Fruit fly (Drosophila melanogaster): ENCODE measurements around the gene Cdep.
A peak's percentile ranks its signal among the peaks of the same experiment; 100 is the strongest.

Gene Cdep

dm6 chr3R:4910365-4910810 lies at the start of gene Cdep:
Gene Cdep (plus strand): TSS chr3R:4910552.
- no peak for TF ChIP-seq CG14655 (GFP tag; optimal IDR thresholded peaks at IDR 0.05)
- TF ChIP-seq CG4496 (GFP tag; IDR thresholded peaks at IDR 0.05), result peak; percentile 67
- peak; percentile 28; the same call in 1 of the 2 replicates for TF ChIP-seq CG12605 (GFP tag; IDR thresholded peaks at IDR 0.05)
- no peak for TF ChIP-seq gl (tag; optimal IDR thresholded peaks at IDR 0.05)
- TF ChIP-seq fd96Ca (GFP tag; IDR thresholded peaks at IDR 0.05), result no peak
- TF ChIP-seq CG17806 (tag; optimal IDR thresholded peaks at IDR 0.05), result peak; percentile 12
- TF ChIP-seq D1 (tag; optimal IDR thresholded peaks at IDR 0.05), result peak; percentile 44
- peak; percentile 14 for TF ChIP-seq Pif1A (GFP tag; optimal IDR thresholded peaks at IDR 0.05)
- TF ChIP-seq Ets98B (GFP tag; IDR thresholded peaks at IDR 0.05), result peak; percentile 37; the same call in 1 of the 2 replicates
- no peak for TF ChIP-seq CG15710 (tag; optimal IDR thresholded peaks at IDR 0.05)
- no peak for TF ChIP-seq EcR (GFP tag; optimal IDR thresholded peaks at IDR 0.05)
- TF ChIP-seq CG8301 (tag; optimal IDR thresholded peaks at IDR 0.05), result no peak
- TF ChIP-seq CG8159 (tag; optimal IDR thresholded peaks at IDR 0.05), result peak; percentile 19
- no peak for TF ChIP-seq CG34367 (tag; optimal IDR thresholded peaks at IDR 0.05)
- no peak for TF ChIP-seq CG9948 (tag; optimal IDR thresholded peaks at IDR 0.05)
- TF ChIP-seq rn (GFP tag; IDR thresholded peaks at IDR 0.05), result no peak
- TF ChIP-seq Pif1B (GFP tag; optimal IDR thresholded peaks at IDR 0.05), result no peak
- peak; percentile 13 for TF ChIP-seq Snoo (tag; optimal IDR thresholded peaks at IDR 0.05)
- no peak for TF ChIP-seq CG13204 (GFP tag; optimal IDR thresholded peaks at IDR 0.05)
- TF ChIP-seq CG32121 (GFP tag; IDR thresholded peaks at IDR 0.05), result peak; percentile 14; the same call in 1 of the 2 replicates
- TF ChIP-seq CG10348 (GFP tag; IDR thresholded peaks at IDR 0.05), result no peak

- TF ChIP-seq Snoo (tag; optimal IDR thresholded peaks at IDR 0.05), result no peak
- TF ChIP-seq CG8159 (tag; optimal IDR thresholded peaks at IDR 0.05), result no peak
- no peak for TF ChIP-seq CG14655 (GFP tag; optimal IDR thresholded peaks at IDR 0.05)
- TF ChIP-seq CG12605 (GFP tag; IDR thresholded peaks at IDR 0.05), result no peak
These were observed 49.2 kb upstream of the Cdep start for dm6 chr3R:4861144-4861543.

- TF ChIP-seq CG9948 (tag; optimal IDR thresholded peaks at IDR 0.05), result no peak
- no peak for TF ChIP-seq CG34367 (tag; optimal IDR thresholded peaks at IDR 0.05)
- TF ChIP-seq Pif1A (GFP tag; optimal IDR thresholded peaks at IDR 0.05), result no peak
- no peak for TF ChIP-seq CG13204 (GFP tag; optimal IDR thresholded peaks at IDR 0.05)
- no peak for TF ChIP-seq CG8301 (tag; optimal IDR thresholded peaks at IDR 0.05)
- no peak for TF ChIP-seq CG12605 (GFP tag; IDR thresholded peaks at IDR 0.05)
- no peak for TF ChIP-seq EcR (GFP tag; optimal IDR thresholded peaks at IDR 0.05)
- TF ChIP-seq fd96Ca (GFP tag; IDR thresholded peaks at IDR 0.05), result no peak
- no peak for TF ChIP-seq D1 (tag; optimal IDR thresholded peaks at IDR 0.05)
- no peak for TF ChIP-seq Snoo (tag; optimal IDR thresholded peaks at IDR 0.05)
- TF ChIP-seq CG32121 (GFP tag; IDR thresholded peaks at IDR 0.05), result no peak
- no peak for TF ChIP-seq CG15710 (tag; optimal IDR thresholded peaks at IDR 0.05)
- no peak for TF ChIP-seq CG10348 (GFP tag; IDR thresholded peaks at IDR 0.05)
- no peak for TF ChIP-seq gl (tag; optimal IDR thresholded peaks at IDR 0.05)
- no peak for TF ChIP-seq rn (GFP tag; IDR thresholded peaks at IDR 0.05)
- no peak for TF ChIP-seq Ets98B (GFP tag; IDR thresholded peaks at IDR 0.05)
- TF ChIP-seq CG8159 (tag; optimal IDR thresholded peaks at IDR 0.05), result no peak
- no peak for TF ChIP-seq Pif1B (GFP tag; optimal IDR thresholded peaks at IDR 0.05)
- TF ChIP-seq CG14655 (GFP tag; optimal IDR thresholded peaks at IDR 0.05), result no peak
These were observed 46.5 kb upstream of the Cdep start for dm6 chr3R:4863825-4864224.

dm6 chr3R:4864901-4865601 lies 45.3 kb upstream of the Cdep start:
- TF ChIP-seq fd96Ca (GFP tag; IDR thresholded peaks at IDR 0.05), result no peak
- no peak for TF ChIP-seq CG15710 (tag; optimal IDR thresholded peaks at IDR 0.05)

- TF ChIP-seq CG15710 (tag; optimal IDR thresholded peaks at IDR 0.05), result no peak
- no peak for TF ChIP-seq Pif1A (GFP tag; optimal IDR thresholded peaks at IDR 0.05)
- no peak for TF ChIP-seq Pif1B (GFP tag; optimal IDR thresholded peaks at IDR 0.05)
- TF ChIP-seq CG8301 (tag; optimal IDR thresholded peaks at IDR 0.05), result no peak
- no peak for TF ChIP-seq D1 (tag; optimal IDR thresholded peaks at IDR 0.05)
- TF ChIP-seq CG8159 (tag; optimal IDR thresholded peaks at IDR 0.05), result no peak
- TF ChIP-seq CG9948 (tag; optimal IDR thresholded peaks at IDR 0.05), result no peak
- TF ChIP-seq EcR (GFP tag; optimal IDR thresholded peaks at IDR 0.05), result no peak
- TF ChIP-seq CG14655 (GFP tag; optimal IDR thresholded peaks at IDR 0.05), result no peak
- no peak for TF ChIP-seq CG32121 (GFP tag; IDR thresholded peaks at IDR 0.05)
- TF ChIP-seq Snoo (tag; optimal IDR thresholded peaks at IDR 0.05), result no peak
- no peak for TF ChIP-seq rn (GFP tag; IDR thresholded peaks at IDR 0.05)
- TF ChIP-seq gl (tag; optimal IDR thresholded peaks at IDR 0.05), result no peak
- no peak for TF ChIP-seq CG34367 (tag; optimal IDR thresholded peaks at IDR 0.05)
- no peak for TF ChIP-seq Ets98B (GFP tag; IDR thresholded peaks at IDR 0.05)
- no peak for TF ChIP-seq CG4496 (GFP tag; IDR thresholded peaks at IDR 0.05)
These were observed 44.3 kb upstream of the Cdep start for dm6 chr3R:4866073-4866472.

dm6 chr3R:4866916-4867315 lies 43.4 kb upstream of the Cdep start:
- TF ChIP-seq CG4496 (GFP tag; IDR thresholded peaks at IDR 0.05) (no peak), CG34367 (tag; optimal IDR thresholded peaks at IDR 0.05) (no peak), CG13204 (GFP tag; optimal IDR thresholded peaks at IDR 0.05) (no peak), fd96Ca (GFP tag; IDR thresholded peaks at IDR 0.05) (no peak), CG10348 (GFP tag; IDR thresholded peaks at IDR 0.05) (no peak), CG8301 (tag; optimal IDR thresholded peaks at IDR 0.05) (no peak), CG14655 (GFP tag; optimal IDR thresholded peaks at IDR 0.05) (no peak)

Data from whole organism, pupa.